Fruit fly (Drosophila melanogaster): ENCODE results near the gene CG9265.

CG9265 gene

dm6 chr2L:21018644-21019043 lies 52.7 kb downstream of the CG9265 start:
- TF ChIP-seq dsf (GFP tag; optimal IDR thresholded peaks at IDR 0.05; ENCODE audit: borderline replicate concordance) (no peak), Vsx2 (GFP tag; optimal IDR thresholded peaks at IDR 0.05; ENCODE audit: partially characterized antibody) (no peak), lola (GFP tag; optimal IDR thresholded peaks at IDR 0.05) (no peak), psq (GFP tag; optimal IDR thresholded peaks at IDR 0.05) (no peak), Jra (GFP tag; optimal IDR thresholded peaks at IDR 0.05) (no peak), dmrt93B (GFP tag; optimal IDR thresholded peaks at IDR 0.05) (no peak), Myc (optimal IDR thresholded peaks at IDR 0.05) (no peak), tai (GFP tag; optimal IDR thresholded peaks at IDR 0.05) (no peak), pan (optimal IDR thresholded peaks at IDR 0.05) (no peak), Sp1 (GFP tag; optimal IDR thresholded peaks at IDR 0.05) (no peak), jim (GFP tag; optimal IDR thresholded peaks at IDR 0.05) (no peak), Hr78 (GFP tag; optimal IDR thresholded peaks at IDR 0.05) (no peak), HLH106 (tag; optimal IDR thresholded peaks at IDR 0.05) (no peak), ey (GFP tag; optimal IDR thresholded peaks at IDR 0.05) (no peak), br (GFP tag; optimal IDR thresholded peaks at IDR 0.05) (no peak), sage (GFP tag; optimal IDR thresholded peaks at IDR 0.05) (no peak), Hr83 (GFP tag; optimal IDR thresholded peaks at IDR 0.05; ENCODE audit: poor library complexity, severe bottlenecking) (no peak), N (GFP tag; optimal IDR thresholded peaks at IDR 0.05) (no peak)

- TF ChIP-seq Myc (optimal IDR thresholded peaks at IDR 0.05), result no peak
- TF ChIP-seq jim (GFP tag; optimal IDR thresholded peaks at IDR 0.05), result no peak
- TF ChIP-seq foxo (GFP tag; optimal IDR thresholded peaks at IDR 0.05), result no peak
- no peak for TF ChIP-seq rgr (GFP tag; optimal IDR thresholded peaks at IDR 0.05)
- TF ChIP-seq pan (optimal IDR thresholded peaks at IDR 0.05), result no peak
- TF ChIP-seq brk (GFP tag; optimal IDR thresholded peaks at IDR 0.05), result no peak
- TF ChIP-seq lola (GFP tag; optimal IDR thresholded peaks at IDR 0.05), result no peak
- TF ChIP-seq sv (GFP tag; optimal IDR thresholded peaks at IDR 0.05), result no peak
- no peak for TF ChIP-seq fru (GFP tag; optimal IDR thresholded peaks at IDR 0.05)
- TF ChIP-seq dsf (GFP tag; optimal IDR thresholded peaks at IDR 0.05; ENCODE audit: borderline replicate concordance), result no peak
- TF ChIP-seq N (GFP tag; optimal IDR thresholded peaks at IDR 0.05), result no peak
Measured at dm6 chr2L:21016168-21016567, 55.1 kb downstream of the CG9265 start.

dm6 chr2L:21015505-21015904 lies 55.8 kb downstream of the CG9265 start:
- TF ChIP-seq HLH106 (tag; optimal IDR thresholded peaks at IDR 0.05), result no peak
- peak; percentile 54 for TF ChIP-seq Dfd (GFP tag; optimal IDR thresholded peaks at IDR 0.05)
- no peak for TF ChIP-seq dmrt93B (GFP tag; optimal IDR thresholded peaks at IDR 0.05)

dm6 chr2L:21014526-21015250 lies 56.6 kb downstream of the CG9265 start:
- TF ChIP-seq Hr78 (GFP tag; optimal IDR thresholded peaks at IDR 0.05), result no peak
- no peak for TF ChIP-seq Mio (GFP tag; optimal IDR thresholded peaks at IDR 0.05)
- peak; percentile 29 for TF ChIP-seq fru (GFP tag; optimal IDR thresholded peaks at IDR 0.05)
- TF ChIP-seq rgr (GFP tag; optimal IDR thresholded peaks at IDR 0.05), result peak; percentile 12

dm6 chr2L:21013119-21013714 lies 58.1 kb downstream of the CG9265 start:
- TF ChIP-seq Myc (optimal IDR thresholded peaks at IDR 0.05) (peak; percentile 53), CG32264 (GFP tag; optimal IDR thresholded peaks at IDR 0.05) (no peak), brk (GFP tag; optimal IDR thresholded peaks at IDR 0.05) (no peak), woc (GFP tag; optimal IDR thresholded peaks at IDR 0.05) (peak; percentile 24)

- TF ChIP-seq Vsx2 (GFP tag; optimal IDR thresholded peaks at IDR 0.05; ENCODE audit: partially characterized antibody) (peak; percentile 27), dsf (GFP tag; optimal IDR thresholded peaks at IDR 0.05; ENCODE audit: borderline replicate concordance) (peak; percentile 91), br (GFP tag; optimal IDR thresholded peaks at IDR 0.05) (peak; percentile 98), Myc (optimal IDR thresholded peaks at IDR 0.05) (no peak), sage (GFP tag; optimal IDR thresholded peaks at IDR 0.05) (peak; percentile 95), Abd-B (GFP tag; optimal IDR thresholded peaks at IDR 0.05) (no peak), sv (GFP tag; optimal IDR thresholded peaks at IDR 0.05) (peak; percentile 41), CG32264 (GFP tag; optimal IDR thresholded peaks at IDR 0.05) (peak; percentile 95), brk (GFP tag; optimal IDR thresholded peaks at IDR 0.05) (peak; percentile 98), GATAd (GFP tag; optimal IDR thresholded peaks at IDR 0.05) (peak; percentile 91), dmrt93B (GFP tag; optimal IDR thresholded peaks at IDR 0.05) (peak; percentile 96), N (GFP tag; optimal IDR thresholded peaks at IDR 0.05) (no peak), OdsH (GFP tag; optimal IDR thresholded peaks at IDR 0.05) (peak; percentile 99), fru (GFP tag; optimal IDR thresholded peaks at IDR 0.05) (peak; percentile 99), Jra (GFP tag; optimal IDR thresholded peaks at IDR 0.05) (peak; percentile 98), h (GFP tag; optimal IDR thresholded peaks at IDR 0.05) (peak; percentile 99), jim (GFP tag; optimal IDR thresholded peaks at IDR 0.05) (no peak), CG9705 (GFP tag; optimal IDR thresholded peaks at IDR 0.05) (peak; percentile 96), dl (GFP tag; optimal IDR thresholded peaks at IDR 0.05; ENCODE audit: insufficient read depth in 1 of 2, partially characterized antibody in 2 of 2) (no peak), Hr83 (GFP tag; optimal IDR thresholded peaks at IDR 0.05; ENCODE audit: poor library complexity, severe bottlenecking) (no peak), ey (GFP tag; optimal IDR thresholded peaks at IDR 0.05) (peak; percentile 98), Sp1 (GFP tag; optimal IDR thresholded peaks at IDR 0.05) (peak; percentile 98), Hnf4 (GFP tag; optimal IDR thresholded peaks at IDR 0.05) (peak; percentile 98)
Measured at dm6 chr2L:21009310-21010119, 61.8 kb downstream of the CG9265 start.

All from whole organism, wandering third instar larva.